Fruit fly (Drosophila melanogaster) whole organism, embryonic: ENCODE data around the gene AGO2.

Experiments used
- BtbVII ChIP-seq: fragments of 200-800 bp; sonication (Bioruptor generic); optimal IDR thresholded peaks from 3 replicates; lab custom pipeline; 2017; ENCODE audit warnings: missing biosample characterization, mild to moderate bottlenecking, missing genetic modification characterization
- CG12155 ChIP-seq: fragments of 200-800 bp; sonication (Bioruptor generic); optimal IDR thresholded peaks from 3 replicates; lab custom pipeline; 2016; ENCODE audit warnings: missing biosample characterization, missing genetic modification characterization
- CG12659 ChIP-seq: fragments of 200-800 bp; sonication (Bioruptor generic); optimal IDR thresholded peaks from 3 replicates; lab custom pipeline; 2017; ENCODE audit warnings: mild to moderate bottlenecking, missing biosample characterization, missing genetic modification reagents, missing genetic modification characterization
- CG12769 ChIP-seq: fragments of 200-800 bp; sonication (Bioruptor generic); optimal IDR thresholded peaks from 2 replicates; lab custom pipeline; 2019; ENCODE audit warnings: missing biosample characterization, mild to moderate bottlenecking, missing genetic modification characterization, moderate library complexity
- CG13287 ChIP-seq: fragments of 200-800 bp; sonication (Bioruptor generic); IDR thresholded peaks from 2 replicates; pipeline ENCODE4 v1.3.6; 2022; ENCODE audit warnings: missing biosample characterization, missing genetic modification characterization; ENCODE audit not compliant: partially characterized antibody
- CG13424 ChIP-seq: fragments of 200-800 bp; sonication (Bioruptor generic); optimal IDR thresholded peaks from 2 replicates; lab custom pipeline; 2019; ENCODE audit warnings: missing biosample characterization, mild to moderate bottlenecking, missing genetic modification characterization, moderate library complexity
- CG13775 ChIP-seq: fragments of 200-800 bp; sonication (Bioruptor generic); optimal IDR thresholded peaks from 3 replicates; lab custom pipeline; 2017; ENCODE audit warnings: missing biosample characterization, mild to moderate bottlenecking, missing genetic modification characterization
- CG16779 ChIP-seq: fragments of 200-800 bp; sonication (Bioruptor generic); IDR thresholded peaks from 2 replicates; pipeline ENCODE4 v1.3.6; 2022; ENCODE audit warnings: missing biosample characterization, missing genetic modification characterization
- CG17385 ChIP-seq: fragments of 200-800 bp; sonication (Bioruptor generic); optimal IDR thresholded peaks from 3 replicates; lab custom pipeline; 2018; ENCODE audit warnings: missing biosample characterization, mild to moderate bottlenecking, missing genetic modification characterization
- CG17829 ChIP-seq: fragments of 200-800 bp; optimal IDR thresholded peaks from 2 replicates; lab custom pipeline; 2019; ENCODE audit warnings: missing biosample characterization, mild to moderate bottlenecking, missing genetic modification characterization, moderate library complexity
- CG31365 ChIP-seq: fragments of 200-800 bp; sonication (Bioruptor generic); optimal IDR thresholded peaks from 2 replicates; lab custom pipeline; 2018; ENCODE audit warnings: missing biosample characterization, mild to moderate bottlenecking, missing genetic modification characterization
- CG6254 ChIP-seq: fragments of 200-800 bp; sonication (Bioruptor generic); optimal IDR thresholded peaks from 3 replicates; lab custom pipeline; 2017; ENCODE audit warnings: mild to moderate bottlenecking, missing biosample characterization, missing genetic modification reagents, missing genetic modification characterization
- CG6813 ChIP-seq: fragments of 200-800 bp; sonication (Bioruptor generic); optimal IDR thresholded peaks from 2 replicates; lab custom pipeline; 2017; ENCODE audit warnings: missing biosample characterization, missing genetic modification characterization, mild to moderate bottlenecking, moderate library complexity, missing genetic modification reagents
- CG7786 ChIP-seq: fragments of 200-800 bp; sonication (Bioruptor generic); optimal IDR thresholded peaks from 2 replicates; lab custom pipeline; 2016; ENCODE audit warnings: missing biosample characterization, missing genetic modification characterization
- CG7839 ChIP-seq: fragments of 200-800 bp; sonication (Bioruptor generic); optimal IDR thresholded peaks from 3 replicates; lab custom pipeline; 2018; ENCODE audit warnings: missing biosample characterization, mild to moderate bottlenecking, missing genetic modification characterization, moderate library complexity
- CG7987 ChIP-seq: fragments of 200-800 bp; sonication (Bioruptor generic); optimal IDR thresholded peaks from 2 replicates; lab custom pipeline; 2018; ENCODE audit warnings: missing biosample characterization, mild to moderate bottlenecking, missing genetic modification characterization, moderate library complexity
- CG8290 ChIP-seq, 3 experiments: fragments of 200-800 bp; sonication (Bioruptor generic); optimal IDR thresholded peaks; 2 replicates each; lab custom pipeline; 2016 to 2019; ENCODE audit warnings: missing biosample characterization in 3 of 3, missing genetic modification characterization in 3 of 3, mild to moderate bottlenecking in 2 of 3, moderate library complexity in 1 of 3
- CG9797 ChIP-seq: fragments of 200-800 bp; sonication (Bioruptor generic); optimal IDR thresholded peaks from 3 replicates; lab custom pipeline; 2018; ENCODE audit warnings: missing biosample characterization, mild to moderate bottlenecking, missing genetic modification characterization
- CHES-1-like ChIP-seq: fragments of 200-800 bp; sonication (Bioruptor generic); optimal IDR thresholded peaks from 2 replicates; lab custom pipeline; 2016; ENCODE audit warnings: missing biosample characterization, missing genetic modification characterization
- D19B ChIP-seq: fragments of 200-800 bp; sonication (Bioruptor generic); optimal IDR thresholded peaks from 2 replicates; lab custom pipeline; 2017; ENCODE audit warnings: missing biosample characterization, mild to moderate bottlenecking, missing genetic modification characterization
- Dll ChIP-seq: fragments of 200-800 bp; sonication (Bioruptor generic); IDR thresholded peaks from 4 replicates; pipeline ENCODE4 v1.3.6; 2022; ENCODE audit warnings: missing biosample characterization, missing genetic modification characterization; ENCODE audit not compliant: partially characterized antibody
- Doc2 ChIP-seq: fragments of 200-800 bp; sonication (Bioruptor generic); IDR thresholded peaks from 2 replicates; pipeline ENCODE4 v1.3.6; 2022; ENCODE audit warnings: missing biosample characterization, missing genetic modification characterization
- Dp ChIP-seq: fragments of 200-800 bp; sonication (Bioruptor generic); optimal IDR thresholded peaks from 2 replicates; lab custom pipeline; 2018; ENCODE audit warnings: missing biosample characterization, mild to moderate bottlenecking, missing genetic modification characterization, moderate library complexity
- E2f2 ChIP-seq: fragments of 200-800 bp; sonication (Bioruptor generic); IDR thresholded peaks from 2 replicates; pipeline ENCODE4 v1.3.6; 2022; ENCODE audit warnings: missing biosample characterization, missing genetic modification characterization
- Elba2 ChIP-seq: fragments of 200-800 bp; sonication (Bioruptor generic); optimal IDR thresholded peaks from 3 replicates; lab custom pipeline; 2016; ENCODE audit warnings: missing biosample characterization, missing genetic modification characterization
- Gsc ChIP-seq: fragments of 200-800 bp; sonication (Bioruptor generic); IDR thresholded peaks from 2 replicates; pipeline ENCODE4 v1.3.6; 2022; ENCODE audit warnings: missing biosample characterization, missing genetic modification characterization
- Hand ChIP-seq: fragments of 200-800 bp; sonication (Bioruptor generic); optimal IDR thresholded peaks from 2 replicates; lab custom pipeline; 2017; ENCODE audit warnings: mild to moderate bottlenecking, missing biosample characterization, missing genetic modification reagents, missing genetic modification characterization
- MBD-R2 ChIP-seq: fragments of 200-800 bp; sonication (Bioruptor generic); IDR thresholded peaks from 2 replicates; pipeline ENCODE4 v1.3.6; 2022; ENCODE audit warnings: missing biosample characterization, missing genetic modification characterization
- Max ChIP-seq: fragments of 200-800 bp; sonication (Bioruptor generic); optimal IDR thresholded peaks from 2 replicates; lab custom pipeline; 2016; ENCODE audit warnings: missing biosample characterization, mild to moderate bottlenecking, missing genetic modification characterization
- Med ChIP-seq: fragments of 200-800 bp; sonication (Bioruptor generic); peaks from one replicate; lab custom pipeline; 2016; ENCODE audit warnings: missing biosample characterization, missing genetic modification characterization, mild to moderate bottlenecking, inconsistent platforms, moderate library complexity
- Myb ChIP-seq: fragments of 200-800 bp; sonication (Bioruptor generic); optimal IDR thresholded peaks from 2 replicates; lab custom pipeline; 2016; ENCODE audit warnings: missing biosample characterization, missing genetic modification characterization
- Oaz ChIP-seq: fragments of 200-800 bp; sonication (Bioruptor generic); IDR thresholded peaks from 2 replicates; pipeline ENCODE4 v1.3.6; 2022; ENCODE audit warnings: missing biosample characterization, missing genetic modification characterization
- Pdp1 ChIP-seq, 2 experiments: fragments of 200-800 bp; sonication (Bioruptor generic); optimal IDR thresholded peaks; 3 replicates each; lab custom pipeline; 2016; ENCODE audit warnings: missing biosample characterization in 2 of 2, missing genetic modification characterization in 2 of 2, mild to moderate bottlenecking in 1 of 2, moderate library complexity in 1 of 2
- crol ChIP-seq: fragments of 200-800 bp; sonication (Bioruptor generic); IDR thresholded peaks from 2 replicates; pipeline ENCODE4 v1.3.6; 2022; ENCODE audit warnings: missing biosample characterization, missing genetic modification characterization
- cwo ChIP-seq: fragments of 200-800 bp; sonication (Bioruptor generic); optimal IDR thresholded peaks from 3 replicates; lab custom pipeline; 2017; ENCODE audit warnings: missing biosample characterization, missing genetic modification characterization, mild to moderate bottlenecking, moderate library complexity, missing genetic modification reagents
- da ChIP-seq: fragments of 200-800 bp; sonication (Bioruptor generic); optimal IDR thresholded peaks from 2 replicates; lab custom pipeline; 2016; ENCODE audit warnings: missing biosample characterization, missing genetic modification characterization
- dan ChIP-seq: fragments of 200-800 bp; sonication (Bioruptor generic); IDR thresholded peaks from 2 replicates; pipeline ENCODE4 v1.3.6; 2022; ENCODE audit warnings: missing biosample characterization, missing genetic modification characterization
- ewg ChIP-seq: fragments of 200-800 bp; sonication (Bioruptor generic); optimal IDR thresholded peaks from 3 replicates; lab custom pipeline; 2017; ENCODE audit warnings: mild to moderate bottlenecking, missing biosample characterization, missing genetic modification reagents, missing genetic modification characterization
- exex ChIP-seq: fragments of 200-800 bp; sonication (Bioruptor generic); optimal IDR thresholded peaks from 4 replicates; lab custom pipeline; 2018; ENCODE audit warnings: missing biosample characterization, mild to moderate bottlenecking, missing genetic modification characterization, moderate library complexity
- fu2 ChIP-seq: fragments of 200-800 bp; sonication (Bioruptor generic); optimal IDR thresholded peaks from 2 replicates; lab custom pipeline; 2016; ENCODE audit warnings: missing biosample characterization, missing genetic modification characterization
- gfzf ChIP-seq: fragments of 200-800 bp; sonication (Bioruptor generic); optimal IDR thresholded peaks from 2 replicates; lab custom pipeline; 2016; ENCODE audit warnings: missing biosample characterization, mild to moderate bottlenecking, missing genetic modification characterization, moderate library complexity
- mirr ChIP-seq: fragments of 200-800 bp; sonication (Bioruptor generic); optimal IDR thresholded peaks from 3 replicates; lab custom pipeline; 2018; ENCODE audit warnings: missing biosample characterization, mild to moderate bottlenecking, missing genetic modification characterization
- rib ChIP-seq: fragments of 200-800 bp; sonication (Bioruptor generic); IDR thresholded peaks from 2 replicates; pipeline ENCODE4 v1.3.6; 2022; ENCODE audit warnings: missing biosample characterization, missing genetic modification characterization
- sens ChIP-seq: fragments of 200-800 bp; sonication (Bioruptor generic); peaks from one replicate; lab custom pipeline; 2016; ENCODE audit warnings: missing biosample characterization, missing genetic modification characterization
- stwl ChIP-seq: fragments of 200-800 bp; sonication (Bioruptor generic); optimal IDR thresholded peaks from 3 replicates; lab custom pipeline; 2018; ENCODE audit warnings: missing biosample characterization, mild to moderate bottlenecking, missing genetic modification characterization, moderate library complexity

The AGO2 gene

dm6 chr3L:15504687-15505086 lies 49.2 kb upstream of the AGO2 start, which contains the start of gene CG7857 (continued):
- TF ChIP-seq CG6813 (GFP tag; lab: Kevin White, UChicago) (no peak), cwo (GFP tag; lab: Kevin White, UChicago) (no peak), gfzf (GFP tag; lab: Kevin White, UChicago) (peak; percentile 62), D19B (no peak), sens (GFP tag; lab: Kevin White, UChicago) (no peak), CG13775 (GFP tag; lab: Kevin White, UChicago) (no peak), CHES-1-like (no peak), da (no peak), Doc2 (GFP tag; lab: Robert Waterston, UW) (no peak), MBD-R2 (GFP tag; lab: Robert Waterston, UW) (peak; percentile 63), CG6254 (GFP tag; lab: Kevin White, UChicago) (no peak), crol (GFP tag; lab: Robert Waterston, UW) (no peak), dan (GFP tag; lab: Robert Waterston, UW) (no peak), Max (GFP tag; lab: Kevin White, UChicago) (no peak), Oaz (no peak), Gsc (no peak), CG31365 (tag; lab: Kevin White, UChicago) (no peak), CG7786 (no peak), CG9797 (GFP tag; lab: Kevin White, UChicago) (peak; percentile 58), Dp (peak; percentile 72), CG17829 (tag; lab: Kevin White, UChicago) (no peak), Dll (GFP tag; lab: Robert Waterston, UW) (peak; percentile 40; the same call in 1 of the 4 replicates), E2f2 (GFP tag; lab: Robert Waterston, UW) (peak; percentile 81), CG12659 (GFP tag; lab: Kevin White, UChicago) (peak; percentile 5), CG16779 (GFP tag; lab: Robert Waterston, UW) (no peak), CG7839 (tag; lab: Kevin White, UChicago) (no peak), Myb (GFP tag; lab: Kevin White, UChicago) (peak; percentile 43), CG17385 (GFP tag; lab: Kevin White, UChicago) (no peak), CG8290 (GFP tag; optimal IDR thresholded peaks at IDR 0.05; lab: Kevin White, UChicago) (no peak), CG8290 (tag; optimal IDR thresholded peaks at IDR 0.05; lab: Kevin White, UChicago) (no peak), Elba2 (GFP tag; lab: Kevin White, UChicago) (no peak), CG12769 (no peak), CG13287 (peak; percentile 31; the same call in 1 of the 2 replicates), CG12155 (no peak), Hand (no peak), stwl (peak; percentile 78), fu2 (GFP tag; lab: Kevin White, UChicago) (no peak)

dm6 chr3L:15506174-15506926 lies 47.6 kb upstream of the AGO2 start:
- TF ChIP-seq BtbVII (GFP tag; lab: Kevin White, UChicago): peak; percentile 11
- TF ChIP-seq rib (GFP tag; lab: Robert Waterston, UW): no peak
- TF ChIP-seq CG13424 (tag; lab: Kevin White, UChicago): no peak
- peak; percentile 66 for TF ChIP-seq sens (GFP tag; lab: Kevin White, UChicago)
- no peak for TF ChIP-seq ewg
- TF ChIP-seq Pdp1 (GFP tag; optimal IDR thresholded peaks at IDR 0.05; lab: Kevin White, UChicago): peak in 1 of 2 experiments; percentile 58
- TF ChIP-seq CG7987: no peak
- peak; percentile 21 for TF ChIP-seq Med
- TF ChIP-seq exex (tag; lab: Kevin White, UChicago): peak; percentile 25
- peak; percentile 8 for TF ChIP-seq mirr (GFP tag; lab: Kevin White, UChicago)
